Worm (Caenorhabditis elegans): ENCODE measurements around the gene srh-130.

DNA sequence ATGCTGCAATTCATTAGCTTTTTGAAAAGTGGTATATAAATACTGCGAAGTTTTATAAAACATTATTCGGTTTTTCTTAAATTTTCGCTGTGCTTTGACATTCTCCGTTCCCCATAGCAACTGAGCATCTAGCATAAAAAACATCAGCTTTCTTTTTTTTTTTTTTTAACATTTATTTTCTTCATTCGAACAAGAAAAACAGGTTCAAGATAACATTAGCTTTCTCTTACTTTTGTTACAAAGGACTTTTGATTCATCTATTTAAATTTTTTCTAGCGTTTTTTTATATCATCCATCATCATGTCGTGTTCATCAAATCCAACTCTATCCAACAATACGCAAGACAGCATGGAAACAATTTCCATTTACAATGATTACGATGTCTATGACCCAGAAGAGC lies 13.1 kb upstream of the srh-130 start, which contains the start of gene F14F9.3:
- TF ChIP-seq dmd-8 (GFP tag; IDR thresholded peaks at IDR 0.05) = no peak
- no peak for TF ChIP-seq ztf-11 (tag; optimal IDR thresholded peaks at IDR 0.05)
- TF ChIP-seq ceh-28 (tag; optimal IDR thresholded peaks at IDR 0.05) = no peak
- no peak for TF ChIP-seq unc-62 (GFP tag; optimal IDR thresholded peaks at IDR 0.05 in 1 of 2)
- no peak for TF ChIP-seq unc-62 (tag; optimal IDR thresholded peaks at IDR 0.05)
- TF ChIP-seq madf-5 (GFP tag; IDR thresholded peaks at IDR 0.05) = no peak
- no peak for TF ChIP-seq duxl-1 (tag; optimal IDR thresholded peaks at IDR 0.05; ENCODE audit: poor library complexity)
- TF ChIP-seq daf-12 (tag; optimal IDR thresholded peaks at IDR 0.05) = no peak
- TF ChIP-seq nhr-76 (tag; optimal IDR thresholded peaks at IDR 0.05) = no peak
- TF ChIP-seq ama-1 (optimal IDR thresholded peaks at IDR 0.05) = no peak
- no peak for TF ChIP-seq Y48G9A.11 (GFP tag; IDR thresholded peaks at IDR 0.05)
